Fruit fly (Drosophila melanogaster) whole organism, embryonic: ENCODE data around the gene CG14442.

Experiments used
- Blimp-1 ChIP-seq: fragments of 200-800 bp; sonication (Bioruptor generic); optimal IDR thresholded peaks from 3 replicates; lab custom pipeline; 2018; ENCODE audit warnings: missing biosample characterization, missing genetic modification characterization, mild to moderate bottlenecking, moderate library complexity, missing genetic modification reagents
- CG10147 ChIP-seq: fragments of 200-800 bp; sonication (Bioruptor generic); optimal IDR thresholded peaks from 2 replicates; lab custom pipeline; 2019; ENCODE audit warnings: missing biosample characterization, mild to moderate bottlenecking, missing genetic modification characterization, moderate library complexity
- CG10366 ChIP-seq: fragments of 200-800 bp; sonication (Bioruptor generic); IDR thresholded peaks from 2 replicates; pipeline ENCODE4 v1.3.6; 2022; ENCODE audit warnings: missing biosample characterization, missing genetic modification characterization
- CG12155 ChIP-seq: fragments of 200-800 bp; sonication (Bioruptor generic); optimal IDR thresholded peaks from 3 replicates; lab custom pipeline; 2016; ENCODE audit warnings: missing biosample characterization, missing genetic modification characterization
- CG12769 ChIP-seq: fragments of 200-800 bp; sonication (Bioruptor generic); optimal IDR thresholded peaks from 2 replicates; lab custom pipeline; 2019; ENCODE audit warnings: missing biosample characterization, mild to moderate bottlenecking, missing genetic modification characterization, moderate library complexity
- CG1529 ChIP-seq: fragments of 200-800 bp; sonication (Bioruptor generic); optimal IDR thresholded peaks from 3 replicates; lab custom pipeline; 2018; ENCODE audit warnings: missing biosample characterization, missing genetic modification characterization
- CG17385 ChIP-seq: fragments of 200-800 bp; sonication (Bioruptor generic); optimal IDR thresholded peaks from 3 replicates; lab custom pipeline; 2018; ENCODE audit warnings: missing biosample characterization, mild to moderate bottlenecking, missing genetic modification characterization
- CG17568 ChIP-seq: fragments of 200-800 bp; sonication (Bioruptor generic); optimal IDR thresholded peaks from 2 replicates; lab custom pipeline; 2018; ENCODE audit warnings: missing biosample characterization, mild to moderate bottlenecking, missing genetic modification characterization, moderate library complexity
- CG18011 ChIP-seq: fragments of 200-800 bp; sonication (Bioruptor generic); optimal IDR thresholded peaks from 2 replicates; lab custom pipeline; 2017; ENCODE audit warnings: missing biosample characterization, missing genetic modification characterization, mild to moderate bottlenecking, moderate library complexity, missing genotype
- CG18262 ChIP-seq: fragments of 200-800 bp; optimal IDR thresholded peaks from 3 replicates; lab custom pipeline; 2019; ENCODE audit warnings: missing biosample characterization, mild to moderate bottlenecking, missing genetic modification characterization, moderate library complexity
- CG18599 ChIP-seq: fragments of 200-800 bp; sonication (Bioruptor generic); optimal IDR thresholded peaks from 3 replicates; lab custom pipeline; 2017; ENCODE audit warnings: missing biosample characterization, missing genetic modification characterization, mild to moderate bottlenecking, moderate library complexity, missing genetic modification reagents
- CG2129 ChIP-seq: fragments of 200-800 bp; sonication (Bioruptor generic); IDR thresholded peaks from 2 replicates; pipeline ENCODE4 v1.3.6; 2022; ENCODE audit warnings: missing biosample characterization, missing genetic modification characterization; ENCODE audit not compliant: partially characterized antibody
- CG4730 ChIP-seq: fragments of 200-800 bp; sonication (Bioruptor generic); IDR thresholded peaks from 2 replicates; pipeline ENCODE4 v1.3.6; 2022; ENCODE audit warnings: missing biosample characterization, missing genetic modification characterization
- CG6175 ChIP-seq: fragments of 200-800 bp; sonication (Bioruptor generic); IDR thresholded peaks from 3 replicates; pipeline ENCODE4 v1.3.6; 2022; ENCODE audit warnings: missing biosample characterization, missing genetic modification characterization
- CG7928 ChIP-seq: fragments of 200-800 bp; sonication (Bioruptor generic); optimal IDR thresholded peaks from 2 replicates; lab custom pipeline; 2017; ENCODE audit warnings: missing biosample characterization, mild to moderate bottlenecking, missing genetic modification characterization
- CG8089 ChIP-seq: fragments of 200-800 bp; sonication (Bioruptor generic); optimal IDR thresholded peaks from 3 replicates; lab custom pipeline; 2016; ENCODE audit warnings: missing biosample characterization, missing genetic modification characterization
- CG9727 ChIP-seq: fragments of 200-800 bp; sonication (Bioruptor generic); optimal IDR thresholded peaks from 3 replicates; lab custom pipeline; 2017; ENCODE audit warnings: missing biosample characterization, mild to moderate bottlenecking, missing genetic modification characterization
- Camta ChIP-seq: fragments of 200-800 bp; sonication (Bioruptor generic); optimal IDR thresholded peaks from 2 replicates; lab custom pipeline; 2016; ENCODE audit warnings: missing biosample characterization, missing genetic modification characterization
- D19A ChIP-seq: fragments of 200-800 bp; optimal IDR thresholded peaks from 3 replicates; lab custom pipeline; 2019; ENCODE audit warnings: missing biosample characterization, mild to moderate bottlenecking, missing genetic modification characterization, moderate library complexity
- Dek ChIP-seq: fragments of 200-800 bp; sonication (Bioruptor generic); optimal IDR thresholded peaks from 3 replicates; lab custom pipeline; 2019; ENCODE audit warnings: missing biosample characterization, mild to moderate bottlenecking, missing genetic modification characterization, moderate library complexity
- Dll ChIP-seq: fragments of 200-800 bp; sonication (Bioruptor generic); IDR thresholded peaks from 4 replicates; pipeline ENCODE4 v1.3.6; 2022; ENCODE audit warnings: missing biosample characterization, missing genetic modification characterization; ENCODE audit not compliant: partially characterized antibody
- H15 ChIP-seq: fragments of 200-800 bp; sonication (Bioruptor generic); IDR thresholded peaks from 3 replicates; pipeline ENCODE4 v1.3.6; 2022; ENCODE audit warnings: missing biosample characterization, missing genetic modification characterization
- HLH3B ChIP-seq: fragments of 200-800 bp; sonication (Bioruptor generic); IDR thresholded peaks from 2 replicates; pipeline ENCODE4 v1.3.6; 2022; ENCODE audit warnings: missing biosample characterization, missing genetic modification characterization
- Kr ChIP-seq: fragments of 200-800 bp; sonication (Bioruptor generic); optimal IDR thresholded peaks from 2 replicates; lab custom pipeline; 2017; ENCODE audit warnings: missing biosample characterization, mild to moderate bottlenecking, missing genetic modification characterization
- MESR4 ChIP-seq: fragments of 200-800 bp; sonication (Bioruptor generic); optimal IDR thresholded peaks from 2 replicates; lab custom pipeline; 2018; ENCODE audit warnings: missing biosample characterization, mild to moderate bottlenecking, missing genetic modification characterization, moderate library complexity
- Myb ChIP-seq: fragments of 200-800 bp; sonication (Bioruptor generic); optimal IDR thresholded peaks from 2 replicates; lab custom pipeline; 2016; ENCODE audit warnings: missing biosample characterization, missing genetic modification characterization
- Nf-YA ChIP-seq: fragments of 200-800 bp; sonication (Bioruptor generic); IDR thresholded peaks from 2 replicates; pipeline ENCODE4 v1.3.6; 2022; ENCODE audit warnings: missing biosample characterization, missing genetic modification characterization
- Xrp1 ChIP-seq: fragments of 200-800 bp; sonication (Bioruptor generic); IDR thresholded peaks from 2 replicates; pipeline ENCODE4 v1.3.6; 2022; ENCODE audit warnings: missing biosample characterization, missing genetic modification characterization
- ac ChIP-seq: fragments of 200-800 bp; sonication (Bioruptor generic); optimal IDR thresholded peaks from 3 replicates; lab custom pipeline; 2017; ENCODE audit warnings: missing biosample characterization, mild to moderate bottlenecking, missing genetic modification characterization
- az2 ChIP-seq: fragments of 200-800 bp; sonication (Bioruptor generic); optimal IDR thresholded peaks from 3 replicates; lab custom pipeline; 2016; ENCODE audit warnings: missing biosample characterization, missing genetic modification characterization
- cad ChIP-seq: fragments of >200 bp; optimal IDR thresholded peaks from 2 replicates; lab custom pipeline; 2017; ENCODE audit warnings: missing biosample characterization, missing genetic modification characterization
- cwo ChIP-seq: fragments of 200-800 bp; sonication (Bioruptor generic); optimal IDR thresholded peaks from 3 replicates; lab custom pipeline; 2017; ENCODE audit warnings: missing biosample characterization, missing genetic modification characterization, mild to moderate bottlenecking, moderate library complexity, missing genetic modification reagents
- dati ChIP-seq: fragments of 200-800 bp; sonication (Bioruptor generic); IDR thresholded peaks from 2 replicates; pipeline ENCODE4 v1.3.6; 2022; ENCODE audit warnings: missing biosample characterization, missing genetic modification characterization
- esg ChIP-seq: fragments of 200-800 bp; sonication (Bioruptor generic); conservative IDR thresholded peaks from 2 replicates; pipeline ENCODE4 v1.3.6; 2022; ENCODE audit warnings: missing biosample characterization, missing genetic modification characterization
- grau ChIP-seq: fragments of 200-800 bp; optimal IDR thresholded peaks from 3 replicates; lab custom pipeline; 2019; ENCODE audit warnings: missing biosample characterization, mild to moderate bottlenecking, missing genetic modification characterization, moderate library complexity
- gro ChIP-seq: fragments of 200-800 bp; sonication (Bioruptor generic); optimal IDR thresholded peaks from 2 replicates; lab custom pipeline; 2016; ENCODE audit warnings: missing biosample characterization, missing genetic modification characterization
- insv ChIP-seq, 2 experiments: fragments of 200-800 bp; sonication (Bioruptor generic); optimal IDR thresholded peaks; 3 replicates each; lab custom pipeline; 2016 to 2018; ENCODE audit warnings: missing biosample characterization in 2 of 2, missing genetic modification characterization in 2 of 2
- kah ChIP-seq: fragments of 200-800 bp; sonication (Bioruptor generic); optimal IDR thresholded peaks from 2 replicates; lab custom pipeline; 2018; ENCODE audit warnings: missing biosample characterization, mild to moderate bottlenecking, missing genetic modification characterization
- pfk ChIP-seq: fragments of 200-800 bp; sonication (Bioruptor generic); optimal IDR thresholded peaks from 2 replicates; lab custom pipeline; 2018; ENCODE audit warnings: missing biosample characterization, mild to moderate bottlenecking, missing genetic modification characterization, moderate library complexity
- ranshi ChIP-seq: fragments of 200-800 bp; sonication (Bioruptor generic); IDR thresholded peaks from 2 replicates; pipeline ENCODE4 v1.3.6; 2022; ENCODE audit warnings: missing biosample characterization, missing genetic modification characterization
- ro ChIP-seq: fragments of 200-800 bp; sonication (Bioruptor generic); IDR thresholded peaks from 2 replicates; pipeline ENCODE4 v1.3.6; 2022; ENCODE audit warnings: missing biosample characterization, missing genetic modification characterization
- schlank ChIP-seq: fragments of 200-800 bp; sonication (Bioruptor generic); optimal IDR thresholded peaks from 2 replicates; lab custom pipeline; 2018; ENCODE audit warnings: missing biosample characterization, mild to moderate bottlenecking, missing genetic modification characterization
- sens-2 ChIP-seq: fragments of 200-800 bp; sonication (Bioruptor generic); IDR thresholded peaks from 2 replicates; pipeline ENCODE4 v1.3.6; 2022; ENCODE audit warnings: missing biosample characterization, missing genetic modification characterization
- ttk ChIP-seq: fragments of 200-800 bp; sonication (Bioruptor generic); IDR thresholded peaks from 2 replicates; pipeline ENCODE4 v2.1.2; 2022; ENCODE audit warnings: missing biosample characterization, missing genetic modification characterization
- vfl ChIP-seq: fragments of 200-800 bp; sonication (Bioruptor generic); optimal IDR thresholded peaks from 2 replicates; lab custom pipeline; 2016; ENCODE audit warnings: missing biosample characterization, missing genetic modification characterization
- wek ChIP-seq: fragments of 200-800 bp; sonication (Bioruptor generic); optimal IDR thresholded peaks from 3 replicates; lab custom pipeline; 2018; ENCODE audit warnings: missing biosample characterization, mild to moderate bottlenecking, missing genetic modification characterization, moderate library complexity
- wor ChIP-seq: fragments of 200-800 bp; sonication (Bioruptor generic); IDR thresholded peaks from 2 replicates; pipeline ENCODE4 v1.3.6; 2022; ENCODE audit warnings: missing biosample characterization, missing genetic modification characterization
- yki ChIP-seq: fragments of >200 bp; optimal IDR thresholded peaks from 3 replicates; lab custom pipeline; 2018
- zen2 ChIP-seq: fragments of 200-800 bp; sonication (Bioruptor generic); IDR thresholded peaks from 3 replicates; pipeline ENCODE4 v1.3.6; 2022; ENCODE audit warnings: missing biosample characterization, missing genetic modification characterization; ENCODE audit not compliant: partially characterized antibody

The CG14442 gene

dm6 chrX:6678635-6679501 lies 15.9 kb downstream of the CG14442 start, which contains the start of gene ND-ASHI:
ND-ASHI (minus strand) TSS chrX:6679118.
- TF ChIP-seq CG8089 (GFP tag; lab: Kevin White, UChicago) (peak; percentile 79), Myb (GFP tag; lab: Kevin White, UChicago) (peak; percentile 79), ranshi (GFP tag; lab: Robert Waterston, UW) (peak; percentile 96), zen2 (GFP tag; lab: Robert Waterston, UW) (no peak), Xrp1 (peak; percentile 96), Dll (GFP tag; lab: Robert Waterston, UW) (no peak), gro (GFP tag; lab: Kevin White, UChicago) (peak; percentile 97), ttk (GFP tag; lab: Robert Waterston, UW) (peak; percentile 93), CG12155 (peak; percentile 93), CG17385 (peak; percentile 92), H15 (GFP tag; lab: Robert Waterston, UW) (peak; percentile 90), CG7928 (GFP tag; lab: Kevin White, UChicago) (peak; percentile 81), CG4730 (GFP tag; lab: Robert Waterston, UW) (peak; percentile 90), pfk (GFP tag; lab: Kevin White, UChicago) (no peak), cwo (GFP tag; lab: Kevin White, UChicago) (peak; percentile 94), Camta (GFP tag; lab: Kevin White, UChicago) (peak; percentile 87), CG18599 (GFP tag; lab: Kevin White, UChicago) (peak; percentile 98), CG6175 (GFP tag; lab: Robert Waterston, UW) (peak; percentile 92), az2 (peak; percentile 92), ac (GFP tag; lab: Kevin White, UChicago) (peak; percentile 74), Blimp-1 (GFP tag; lab: Kevin White, UChicago) (peak; percentile 87), Kr (GFP tag; lab: Kevin White, UChicago) (no peak), CG10366 (peak; percentile 95), ro (GFP tag; lab: Robert Waterston, UW) (peak; percentile 78), CG12769 (peak; percentile 99), wek (GFP tag; lab: Kevin White, UChicago) (peak; percentile 87), kah (peak; percentile 56), CG18262 (tag; lab: Kevin White, UChicago) (peak; percentile 88), cad (no peak), CG9727 (GFP tag; lab: Kevin White, UChicago) (peak; percentile 95), HLH3B (peak; percentile 95), sens-2 (GFP tag; lab: Robert Waterston, UW) (peak; percentile 95), CG1529 (GFP tag; lab: Kevin White, UChicago) (peak; percentile 87), CG17568 (GFP tag; lab: Kevin White, UChicago) (no peak), schlank (tag; lab: Kevin White, UChicago) (peak; percentile 97), dati (GFP tag; lab: Robert Waterston, UW) (peak; percentile 89), esg (peak; percentile 89), Dek (peak; percentile 94), Nf-YA (GFP tag; lab: Robert Waterston, UW) (peak; percentile 92), D19A (peak; percentile 90), CG18011 (GFP tag; lab: Kevin White, UChicago) (peak; percentile 84), vfl (GFP tag; lab: Kevin White, UChicago) (peak; percentile 93), yki (lab: Kevin White, UChicago) (no peak), insv (GFP tag; optimal IDR thresholded peaks at IDR 0.05; lab: Kevin White, UChicago) (peak; percentile 81 to 96), CG2129 (no peak), CG10147 (peak; percentile 96), wor (GFP tag; lab: Robert Waterston, UW) (peak; percentile 82), MESR4 (GFP tag; lab: Kevin White, UChicago) (peak; percentile 46), grau (tag; lab: Kevin White, UChicago) (peak; percentile 92)
